Worm (Caenorhabditis elegans) whole organism, L4 larva: Measurements from ENCODE around the gene C11E4.6.

ENCODE experiments used
- ZK546.5 ChIP-seq, 2 experiments: sonication (generic microtip); optimal IDR thresholded peaks; 2 replicates each; lab custom pipeline; 2017; ENCODE audit warnings: missing biosample characterization in 2 of 2, missing genetic modification characterization in 2 of 2
- ama-1 ChIP-seq: fragments of 150-350 bp; optimal IDR thresholded peaks from 2 replicates; lab custom pipeline; 2014; ENCODE audit warnings: inconsistent platforms, mixed read lengths
- ceh-62 ChIP-seq: sonication (generic microtip); optimal IDR thresholded peaks from 2 replicates; lab custom pipeline; 2017; ENCODE audit warnings: missing biosample characterization, missing genetic modification characterization
- ces-1 ChIP-seq: fragments of 150-350 bp; sonication (generic microtip); optimal IDR thresholded peaks from 4 replicates; lab custom pipeline; 2014; ENCODE audit warnings: missing biosample characterization, missing genetic modification reagents, missing genetic modification characterization
- hlh-11 ChIP-seq: fragments of 200-800 bp; sonication (Bioruptor generic); optimal IDR thresholded peaks from 2 replicates; lab custom pipeline; 2018; ENCODE audit warnings: mild to moderate bottlenecking, missing genetic modification characterization, missing compliant biosample characterization
- jun-1 ChIP-seq: fragments of 150-350 bp; optimal IDR thresholded peaks from 2 replicates; lab custom pipeline; 2014; ENCODE audit warnings: missing biosample characterization, missing genetic modification reagents, missing genetic modification characterization
- lin-15B ChIP-seq: fragments of 150-350 bp; sonication (generic microtip); optimal IDR thresholded peaks from 3 replicates; lab custom pipeline; 2014; ENCODE audit warnings: missing biosample characterization, missing genetic modification characterization
- nhr-10 ChIP-seq: fragments of 150-350 bp; optimal IDR thresholded peaks from 2 replicates; lab custom pipeline; 2014; ENCODE audit warnings: missing biosample characterization, missing genetic modification characterization
- nhr-11 ChIP-seq: fragments of 150-350 bp; optimal IDR thresholded peaks from 2 replicates; lab custom pipeline; 2014; ENCODE audit warnings: missing biosample characterization, missing genetic modification characterization
- pha-4 ChIP-seq, 2 experiments: fragments of 150-350 bp in 1 of 2; fragments of 200-800 bp in 1 of 2; sonication (Bioruptor generic) in 1 of 2; IDR thresholded peaks in 1 of 2; optimal IDR thresholded peaks in 1 of 2; 2 replicates each; pipeline versions ENCODE4 v1.3.6 to Lab custom; 2014 to 2022; ENCODE audit warnings: missing genetic modification characterization in 2 of 2, missing genetic modification reagents in 2 of 2, missing biosample characterization in 1 of 2, missing compliant biosample characterization in 1 of 2
- snpc-1.2 ChIP-seq: fragments of 200-800 bp; sonication (Bioruptor generic); IDR thresholded peaks from 2 replicates; pipeline ENCODE4 v1.3.6; 2022; ENCODE audit warnings: missing genetic modification reagents, missing genetic modification characterization, missing compliant biosample characterization
- ztf-11 ChIP-seq: fragments of 150-350 bp; optimal IDR thresholded peaks from 2 replicates; lab custom pipeline; 2014; ENCODE audit warnings: missing biosample characterization, missing genetic modification characterization

- TF ChIP-seq snpc-1.2 (GFP tag; lab: Robert Waterston, UW) (peak; percentile 89), ama-1 (lab: Kevin White, UChicago) (no peak), ZK546.5 (tag; optimal IDR thresholded peaks at IDR 0.05; lab: Kevin White, UChicago) (no peak), pha-4 (GFP tag; IDR thresholded peaks at IDR 0.05; lab: Robert Waterston, UW) (peak; percentile 94), pha-4 (tag; optimal IDR thresholded peaks at IDR 0.05; lab: Kevin White, UChicago) (no peak), nhr-11 (tag; lab: Kevin White, UChicago) (no peak), ztf-11 (no peak), jun-1 (no peak), nhr-10 (tag; lab: Kevin White, UChicago) (no peak), lin-15B (tag; lab: Kevin White, UChicago) (no peak), ceh-62 (tag; lab: Kevin White, UChicago) (no peak), ces-1 (GFP tag; lab: Kevin White, UChicago) (no peak), hlh-11 (tag; lab: Kevin White, UChicago) (peak; percentile 5)
These were observed 27.3 kb downstream of the C11E4.6 start for ce11 chrX:9637700-9638099.
